Worm (Caenorhabditis elegans) whole organism, L1 larva: Measurements from ENCODE around the gene nhr-98.

Experiments used
- Y116A8C.19 ChIP-seq: sonication (generic microtip); optimal IDR thresholded peaks from 2 replicates; lab custom pipeline; 2016; ENCODE audit warnings: missing compliant biosample characterization, missing genetic modification characterization, borderline replicate concordance
- ceh-63 ChIP-seq: fragments of 200-800 bp; sonication (Bioruptor generic); optimal IDR thresholded peaks from 2 replicates; lab custom pipeline; 2018; ENCODE audit warnings: mild to moderate bottlenecking, missing genetic modification characterization, missing compliant biosample characterization
- ceh-8 ChIP-seq: fragments of 200-800 bp; sonication (Bioruptor generic); optimal IDR thresholded peaks from 2 replicates; lab custom pipeline; 2018; ENCODE audit warnings: mild to moderate bottlenecking, missing genetic modification characterization, moderate library complexity, missing compliant biosample characterization
- ceh-82 ChIP-seq, 3 experiments: fragments of 150-350 bp in 1 of 3; sonication (generic microtip) in 2 of 3; optimal IDR thresholded peaks; 2 replicates each; lab custom pipeline; 2014 to 2017; ENCODE audit warnings: missing biosample characterization in 3 of 3, missing genetic modification characterization in 3 of 3
- ceh-88 ChIP-seq: fragments of 200-800 bp; sonication (Bioruptor generic); IDR thresholded peaks from 2 replicates; pipeline ENCODE4 v1.3.6; 2022; ENCODE audit warnings: missing genetic modification characterization, missing compliant biosample characterization
- ceh-90 ChIP-seq: sonication (generic microtip); optimal IDR thresholded peaks from 2 replicates; lab custom pipeline; 2016; ENCODE audit warnings: missing genetic modification characterization, missing compliant biosample characterization
- efl-1 ChIP-seq, 4 experiments: fragments of 150-350 bp; optimal IDR thresholded peaks in 3 of 4; peaks in 1 of 4; 1 replicate in 1 of 4; 2 replicates in 3 of 4; lab custom pipeline; 2014; ENCODE audit warnings: missing biosample characterization in 2 of 4, missing genetic modification characterization in 2 of 4, missing genetic modification reagents in 2 of 4
- egl-13 ChIP-seq: sonication (generic microtip); optimal IDR thresholded peaks from 2 replicates; lab custom pipeline; 2016; ENCODE audit warnings: missing genotype, missing genetic modification reagents, missing genetic modification characterization, missing compliant biosample characterization
- elt-2 ChIP-seq: sonication (generic microtip); optimal IDR thresholded peaks from 2 replicates; lab custom pipeline; 2016; ENCODE audit warnings: missing genetic modification characterization, mild to moderate bottlenecking, inconsistent platforms, missing compliant biosample characterization, missing genetic modification reagents
- elt-3 ChIP-seq, 6 experiments: fragments of 150-350 bp in 1 of 6; sonication (generic microtip); optimal IDR thresholded peaks; 2 replicates each; lab custom pipeline; 2017 to 2018; ENCODE audit warnings: missing biosample characterization in 6 of 6, missing genetic modification characterization in 6 of 6, inconsistent platforms in 1 of 6
- ets-5 ChIP-seq: fragments of 200-800 bp; sonication (Bioruptor generic); IDR thresholded peaks from 2 replicates; pipeline ENCODE4 v1.3.6; 2022; ENCODE audit warnings: missing genetic modification characterization, missing compliant biosample characterization
- fkh-10 ChIP-seq: sonication (generic microtip); optimal IDR thresholded peaks from 2 replicates; lab custom pipeline; 2017; ENCODE audit warnings: missing biosample characterization, missing genetic modification reagents, missing genetic modification characterization
- fkh-4 ChIP-seq: sonication (generic microtip); optimal IDR thresholded peaks from 2 replicates; lab custom pipeline; 2016; ENCODE audit warnings: missing compliant biosample characterization, missing genetic modification characterization, borderline replicate concordance
- fos-1 ChIP-seq: fragments of 150-350 bp; optimal IDR thresholded peaks from 2 replicates; lab custom pipeline; 2014; ENCODE audit warnings: missing biosample characterization, missing genetic modification characterization
- hpl-2 ChIP-seq: fragments of 150-350 bp; optimal IDR thresholded peaks from 2 replicates; lab custom pipeline; 2014; ENCODE audit warnings: missing biosample characterization, missing genetic modification reagents, missing genetic modification characterization
- irx-1 ChIP-seq: sonication (generic microtip); optimal IDR thresholded peaks from 2 replicates; lab custom pipeline; 2016; ENCODE audit warnings: missing genetic modification characterization, missing compliant biosample characterization
- lin-14 ChIP-seq: fragments of 200-800 bp; sonication (Bioruptor generic); optimal IDR thresholded peaks from 2 replicates; lab custom pipeline; 2018; ENCODE audit warnings: mild to moderate bottlenecking, missing genetic modification characterization, moderate library complexity, missing compliant biosample characterization
- lin-35 ChIP-seq, 2 experiments: fragments of 150-350 bp; optimal IDR thresholded peaks; 2 replicates each; lab custom pipeline; 2014; ENCODE audit warnings: missing biosample characterization in 2 of 2, missing genetic modification characterization in 2 of 2, missing genetic modification reagents in 2 of 2
- lin-39 ChIP-seq: fragments of 150-350 bp; optimal IDR thresholded peaks from 2 replicates; lab custom pipeline; 2014; ENCODE audit warnings: missing biosample characterization, missing genetic modification reagents, missing genetic modification characterization
- mab-9 ChIP-seq: fragments of 200-800 bp; sonication (Bioruptor generic); IDR thresholded peaks from 2 replicates; pipeline ENCODE4 v1.3.6; 2022; ENCODE audit warnings: missing genetic modification reagents, missing genetic modification characterization, missing compliant biosample characterization
- nhr-12 ChIP-seq: sonication (generic microtip); optimal IDR thresholded peaks from 2 replicates; lab custom pipeline; 2017; ENCODE audit warnings: missing biosample characterization, missing genetic modification characterization
- nhr-237 ChIP-seq: fragments of 150-350 bp; optimal IDR thresholded peaks from 2 replicates; lab custom pipeline; 2014; ENCODE audit warnings: missing biosample characterization, missing genetic modification characterization
- nhr-28 ChIP-seq: fragments of 150-350 bp; optimal IDR thresholded peaks from 2 replicates; lab custom pipeline; 2014; ENCODE audit warnings: missing biosample characterization, missing genetic modification characterization
- nhr-47 ChIP-seq: sonication (generic microtip); optimal IDR thresholded peaks from 2 replicates; lab custom pipeline; 2016; ENCODE audit warnings: mild to moderate bottlenecking, missing genetic modification characterization, moderate library complexity, missing compliant biosample characterization
- nhr-84 ChIP-seq: sonication (generic microtip); optimal IDR thresholded peaks from 2 replicates; lab custom pipeline; 2017; ENCODE audit warnings: missing biosample characterization, missing genetic modification characterization
- pag-3 ChIP-seq: sonication (generic microtip); optimal IDR thresholded peaks from 2 replicates; lab custom pipeline; 2017; ENCODE audit warnings: missing genetic modification characterization, mild to moderate bottlenecking, missing compliant biosample characterization, antibody characterized with exemption, borderline replicate concordance; ENCODE audit not compliant: insufficient read depth
- pqm-1 ChIP-seq: sonication (generic microtip); optimal IDR thresholded peaks from 3 replicates; lab custom pipeline; 2017; ENCODE audit warnings: missing biosample characterization, missing genetic modification characterization
- sox-4 ChIP-seq: sonication (generic microtip); optimal IDR thresholded peaks from 2 replicates; lab custom pipeline; 2016; ENCODE audit warnings: missing genetic modification characterization, missing compliant biosample characterization
- sptf-1 ChIP-seq: fragments of 150-350 bp; optimal IDR thresholded peaks from 2 replicates; lab custom pipeline; 2014; ENCODE audit warnings: missing biosample characterization, missing genetic modification characterization
- swsn-7 ChIP-seq: sonication (generic microtip); optimal IDR thresholded peaks from 2 replicates; lab custom pipeline; 2016; ENCODE audit warnings: missing genetic modification characterization, missing compliant biosample characterization
- tbx-2 ChIP-seq: sonication (generic microtip); optimal IDR thresholded peaks from 2 replicates; lab custom pipeline; 2016; ENCODE audit warnings: missing genetic modification characterization, missing compliant biosample characterization
- tlp-1 ChIP-seq: fragments of 150-350 bp; optimal IDR thresholded peaks from 2 replicates; lab custom pipeline; 2014; ENCODE audit warnings: missing biosample characterization, missing genetic modification characterization
- unc-62 ChIP-seq: fragments of 150-350 bp; optimal IDR thresholded peaks from 2 replicates; lab custom pipeline; 2014; ENCODE audit warnings: missing biosample characterization, missing genetic modification reagents, missing genetic modification characterization
- unc-86 ChIP-seq: sonication (generic microtip); optimal IDR thresholded peaks from 2 replicates; lab custom pipeline; 2016; ENCODE audit warnings: missing genetic modification characterization, missing compliant biosample characterization
- zag-1 ChIP-seq: fragments of 150-350 bp; optimal IDR thresholded peaks from 2 replicates; lab custom pipeline; 2014; ENCODE audit warnings: missing biosample characterization, missing genetic modification characterization
- ztf-11 ChIP-seq, 2 experiments: sonication (generic microtip); optimal IDR thresholded peaks; 2 replicates each; lab custom pipeline; 2016 to 2017; ENCODE audit warnings: missing genetic modification characterization in 2 of 2, missing biosample characterization in 1 of 2, missing compliant biosample characterization in 1 of 2

Gene nhr-98

DNA sequence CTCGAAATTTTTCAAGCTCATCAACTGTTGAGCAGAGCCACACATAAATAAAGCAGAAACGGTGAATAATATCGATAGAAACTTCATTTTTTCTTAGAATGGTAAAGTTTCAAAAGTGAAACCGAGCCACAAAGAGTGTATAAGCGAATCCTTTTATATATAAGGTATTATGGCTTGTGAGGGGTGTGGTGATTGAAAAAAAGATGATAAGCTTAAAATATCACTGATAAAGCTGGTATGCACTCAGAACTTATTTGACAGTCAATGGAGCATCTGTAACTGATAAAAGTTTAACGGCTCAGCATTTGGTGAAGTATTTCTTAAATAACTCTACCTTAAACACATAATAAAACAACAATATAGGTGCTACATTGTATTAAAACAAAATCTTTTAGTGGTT, 39.0 kb upstream of the nhr-98 start, which contains the start of gene dod-19:
Gene dod-19, minus strand, starts transcription at position 130 of the 400 bp plus-strand sequence.
- TF ChIP-seq pag-3 (tag; lab: Kevin White, UChicago) (no peak), sox-4 (tag; lab: Kevin White, UChicago) (no peak), mab-9 (GFP tag; lab: Robert Waterston, UW) (no peak), ceh-8 (GFP tag; lab: Kevin White, UChicago) (no peak), elt-2 (tag; lab: Kevin White, UChicago) (peak; percentile 63), pqm-1 (no peak), unc-62 (GFP tag; lab: Kevin White, UChicago) (no peak)

DNA sequence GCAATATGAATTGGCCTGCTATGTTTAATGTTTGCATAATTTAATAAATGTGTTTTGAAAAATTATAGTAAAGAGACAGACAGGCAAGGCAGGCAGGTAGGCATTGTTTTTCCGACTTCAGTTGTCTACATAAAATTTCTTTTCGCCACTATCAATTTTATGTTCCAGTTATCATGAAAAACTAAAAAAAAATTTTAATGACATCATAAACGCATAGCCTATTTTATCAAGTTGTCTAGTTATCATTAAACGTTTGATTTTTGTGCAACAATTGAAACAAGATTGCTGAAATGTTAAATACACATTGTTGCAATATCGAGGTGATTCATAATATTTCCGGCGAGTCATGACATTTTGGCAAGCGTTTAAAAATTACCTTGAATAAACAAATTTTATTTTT, 38.6 kb upstream of the nhr-98 start:
- TF ChIP-seq ceh-63 (GFP tag; lab: Kevin White, UChicago) (no peak), zag-1 (tag; lab: Kevin White, UChicago) (no peak), elt-2 (tag; lab: Kevin White, UChicago) (peak; percentile 37), efl-1 (optimal IDR thresholded peaks at IDR 0.05; lab: Kevin White, UChicago) (no peak), efl-1 (GFP tag; optimal IDR thresholded peaks at IDR 0.05 in 1 of 2; lab: Kevin White, UChicago) (peak in 1 of 2 experiments; percentile 75), tlp-1 (tag; lab: Kevin White, UChicago) (peak; percentile 41), nhr-47 (tag; lab: Kevin White, UChicago) (no peak), irx-1 (tag; lab: Kevin White, UChicago) (no peak), nhr-12 (tag; lab: Kevin White, UChicago) (no peak), ceh-88 (no peak)

DNA sequence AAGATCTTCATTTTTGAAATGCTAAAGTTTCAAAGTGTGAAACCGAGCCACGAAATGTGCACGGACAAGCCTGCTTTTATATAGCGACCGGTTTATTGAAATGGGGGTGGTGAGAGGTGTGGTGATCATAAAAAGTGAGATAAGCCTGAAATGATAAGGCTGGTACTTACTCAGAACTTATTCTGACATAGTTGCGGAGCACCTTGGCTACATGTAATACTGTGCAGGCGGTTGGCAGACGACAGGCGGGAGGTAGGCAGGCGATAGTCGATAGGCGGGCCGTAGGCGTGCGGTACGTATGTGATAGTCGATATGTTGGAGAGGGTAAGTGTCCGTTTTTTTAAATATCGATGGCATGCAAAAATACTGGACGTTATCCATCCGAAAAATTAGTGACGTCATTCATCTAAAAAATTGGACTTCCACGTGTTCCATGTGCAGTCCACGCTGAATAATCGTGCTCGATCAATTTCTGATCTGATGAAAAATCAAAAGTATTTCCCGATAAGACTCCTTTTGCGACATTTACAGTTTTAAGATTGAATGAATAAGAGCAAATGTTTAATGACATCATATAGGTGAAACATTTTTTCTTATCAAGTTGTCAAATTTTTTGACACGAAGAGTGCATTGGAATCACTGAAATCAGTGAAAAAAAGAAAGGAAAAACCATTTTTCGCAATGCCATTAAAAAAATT, 35.9 kb upstream of the nhr-98 start, which contains the start of gene irg-8:
Gene irg-8, minus strand, starts transcription at position 51 of the 698 bp plus-strand sequence.
- TF ChIP-seq egl-13 (tag; lab: Kevin White, UChicago) (no peak), tlp-1 (tag; lab: Kevin White, UChicago) (no peak), ets-5 (GFP tag; lab: Robert Waterston, UW) (no peak), ceh-90 (tag; lab: Kevin White, UChicago) (no peak), fkh-4 (tag; lab: Kevin White, UChicago) (no peak), ceh-82 (tag; optimal IDR thresholded peaks at IDR 0.05; lab: Kevin White, UChicago) (no peak), elt-2 (tag; lab: Kevin White, UChicago) (peak; percentile 44), fos-1 (tag; lab: Kevin White, UChicago) (no peak)
- TF ChIP-seq, all 84 proteins: peak for 1

DNA sequence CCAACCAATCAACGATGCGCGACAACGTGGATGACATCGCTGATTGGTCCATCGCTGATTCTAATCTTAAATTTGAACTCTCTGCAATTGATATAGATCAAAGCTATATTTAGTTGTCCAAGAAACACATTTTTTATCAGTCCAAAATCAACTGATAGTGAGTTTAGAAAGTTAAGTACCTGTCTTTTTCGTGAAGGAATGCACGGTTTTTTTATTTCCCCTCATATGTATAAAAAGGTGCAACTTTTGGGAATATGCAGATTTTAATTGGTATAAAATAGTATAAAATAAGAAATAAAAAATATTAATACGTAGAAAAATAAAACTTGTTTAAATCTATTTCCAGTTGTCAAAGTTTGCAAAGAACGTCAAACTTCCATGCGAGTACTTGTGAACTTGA, 35.2 kb upstream of the nhr-98 start, which contains the start of gene Y39D8A.1:
Gene Y39D8A.1, plus strand, starts transcription at position 301 of the 400 bp plus-strand sequence.
- no peak for TF ChIP-seq ets-5 (GFP tag; lab: Robert Waterston, UW)
- no peak for TF ChIP-seq tbx-2 (tag; lab: Kevin White, UChicago)
- no peak for TF ChIP-seq swsn-7 (tag; lab: Kevin White, UChicago)
- no peak for TF ChIP-seq sptf-1 (tag; lab: Kevin White, UChicago)
- no peak for TF ChIP-seq elt-3 (tag; optimal IDR thresholded peaks at IDR 0.05; lab: Kevin White, UChicago)
- TF ChIP-seq unc-86 (tag; lab: Kevin White, UChicago): no peak
- no peak for TF ChIP-seq efl-1 (optimal IDR thresholded peaks at IDR 0.05; lab: Kevin White, UChicago)
- TF ChIP-seq efl-1 (GFP tag; optimal IDR thresholded peaks at IDR 0.05 in 1 of 2; lab: Kevin White, UChicago): peak in 1 of 2 experiments; percentile 32
- no peak for TF ChIP-seq mab-9 (GFP tag; lab: Robert Waterston, UW)

DNA sequence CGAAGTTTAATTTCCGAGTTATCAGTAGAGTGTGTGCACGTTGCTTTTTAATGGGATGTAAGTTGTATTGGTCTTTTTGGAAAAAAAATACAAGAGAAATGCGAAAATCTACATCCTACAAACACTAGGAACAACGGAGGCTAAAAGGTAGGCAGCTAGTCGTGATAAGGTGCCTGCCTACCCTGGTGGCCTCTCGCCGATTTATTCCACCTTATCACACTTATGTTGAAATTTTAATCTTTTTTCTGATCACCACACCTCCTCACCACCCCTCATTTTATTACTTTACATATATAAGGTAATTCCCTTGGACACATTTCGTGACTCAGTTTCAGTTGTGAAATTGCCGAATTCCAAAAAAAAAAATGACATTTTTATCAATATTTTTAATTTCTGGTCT, 31.5 kb upstream of the nhr-98 start, which contains the start of gene dod-20:
Gene dod-20, plus strand, starts transcription at position 301 of the 400 bp plus-strand sequence.
- TF ChIP-seq ztf-11 (tag; optimal IDR thresholded peaks at IDR 0.05; lab: Kevin White, UChicago) (no peak), lin-39 (no peak), nhr-84 (tag; lab: Kevin White, UChicago) (no peak), lin-14 (GFP tag; lab: Kevin White, UChicago) (no peak), nhr-237 (tag; lab: Kevin White, UChicago) (no peak), fkh-10 (GFP tag; lab: Kevin White, UChicago) (no peak), nhr-28 (no peak), elt-2 (tag; lab: Kevin White, UChicago) (no peak), egl-13 (tag; lab: Kevin White, UChicago) (no peak), ets-5 (GFP tag; lab: Robert Waterston, UW) (no peak), fos-1 (tag; lab: Kevin White, UChicago) (no peak), tbx-2 (tag; lab: Kevin White, UChicago) (no peak), pqm-1 (no peak), hpl-2 (GFP tag; lab: Kevin White, UChicago) (no peak), nhr-12 (tag; lab: Kevin White, UChicago) (no peak), lin-35 (GFP tag; optimal IDR thresholded peaks at IDR 0.05; lab: Kevin White, UChicago) (no peak), Y116A8C.19 (no peak)
- TF ChIP-seq, all 84 proteins: peak for 0
